Worm (Caenorhabditis elegans): Measurements from ENCODE around the gene ccm-3.

The ccm-3 gene

ce11 chrII:10608821-10609220, 1.7 kb upstream of the ccm-3 start:
- TF ChIP-seq aly-1 (tag; optimal IDR thresholded peaks at IDR 0.05): no peak
- TF ChIP-seq ama-1 (optimal IDR thresholded peaks at IDR 0.05): no peak
- no peak for TF ChIP-seq ceh-36 (tag; optimal IDR thresholded peaks at IDR 0.05)
- no peak for TF ChIP-seq pes-1 (GFP tag; IDR thresholded peaks at IDR 0.05)
- TF ChIP-seq tbx-37 (GFP tag; conservative IDR thresholded peaks at IDR 0.05): no peak
- TF ChIP-seq B0310.2 (tag; optimal IDR thresholded peaks at IDR 0.05): no peak
- no peak for TF ChIP-seq scrt-1 (GFP tag; IDR thresholded peaks at IDR 0.05)
- TF ChIP-seq flt-1 (GFP tag; IDR thresholded peaks at IDR 0.05): no peak
- no peak for TF ChIP-seq F13C5.2 (tag; optimal IDR thresholded peaks at IDR 0.05)
- TF ChIP-seq tbx-11 (GFP tag; IDR thresholded peaks at IDR 0.05): no peak
- no peak for TF ChIP-seq hmbx-1 (tag; optimal IDR thresholded peaks at IDR 0.05)

ce11 chrII:10605512-10605911, 1.6 kb downstream of the ccm-3 start, which contains the start of gene taf-13:
TSS of gene taf-13 (minus strand) at chrII:10605612.
- no peak for TF ChIP-seq sea-1 (GFP tag; conservative IDR thresholded peaks at IDR 0.05)
- no peak for TF ChIP-seq ama-1 (optimal IDR thresholded peaks at IDR 0.05)
- no peak for TF ChIP-seq B0310.2 (tag; optimal IDR thresholded peaks at IDR 0.05)
- no peak for TF ChIP-seq pes-1 (GFP tag; IDR thresholded peaks at IDR 0.05)
- no peak for TF ChIP-seq ceh-13 (GFP tag; optimal IDR thresholded peaks at IDR 0.05)
- no peak for TF ChIP-seq hmbx-1 (tag; optimal IDR thresholded peaks at IDR 0.05)
- no peak for TF ChIP-seq F13C5.2 (tag; optimal IDR thresholded peaks at IDR 0.05)
- TF ChIP-seq ceh-36 (tag; optimal IDR thresholded peaks at IDR 0.05): no peak
- TF ChIP-seq hmg-4 (GFP tag; optimal IDR thresholded peaks at IDR 0.05): no peak
- TF ChIP-seq aly-1 (tag; optimal IDR thresholded peaks at IDR 0.05): no peak
- no peak for TF ChIP-seq flt-1 (GFP tag; IDR thresholded peaks at IDR 0.05)
- no peak for TF ChIP-seq tbx-11 (GFP tag; IDR thresholded peaks at IDR 0.05)
- TF ChIP-seq tra-4 (tag; optimal IDR thresholded peaks at IDR 0.05): no peak
- TF ChIP-seq scrt-1 (GFP tag; IDR thresholded peaks at IDR 0.05): no peak
- TF ChIP-seq tbx-37 (GFP tag; conservative IDR thresholded peaks at IDR 0.05): no peak
- no peak for TF ChIP-seq hnd-1 (tag; optimal IDR thresholded peaks at IDR 0.05)
- TF ChIP-seq ets-7 (tag; optimal IDR thresholded peaks at IDR 0.05): no peak

- TF ChIP-seq ceh-36 (tag; optimal IDR thresholded peaks at IDR 0.05) (no peak), tbx-11 (GFP tag; IDR thresholded peaks at IDR 0.05) (no peak), ets-7 (tag; optimal IDR thresholded peaks at IDR 0.05) (no peak), sea-1 (GFP tag; conservative IDR thresholded peaks at IDR 0.05) (no peak), flt-1 (GFP tag; IDR thresholded peaks at IDR 0.05) (no peak), hmg-4 (GFP tag; optimal IDR thresholded peaks at IDR 0.05) (no peak), ceh-13 (GFP tag; optimal IDR thresholded peaks at IDR 0.05) (no peak), hmbx-1 (tag; optimal IDR thresholded peaks at IDR 0.05) (no peak), B0310.2 (tag; optimal IDR thresholded peaks at IDR 0.05) (no peak), tra-4 (tag; optimal IDR thresholded peaks at IDR 0.05) (no peak), hnd-1 (tag; optimal IDR thresholded peaks at IDR 0.05) (no peak), F13C5.2 (tag; optimal IDR thresholded peaks at IDR 0.05) (no peak), aly-1 (tag; optimal IDR thresholded peaks at IDR 0.05) (no peak), pes-1 (GFP tag; IDR thresholded peaks at IDR 0.05) (no peak), ama-1 (optimal IDR thresholded peaks at IDR 0.05) (no peak), tbx-37 (GFP tag; conservative IDR thresholded peaks at IDR 0.05) (no peak)
These were observed 3.5 kb downstream of the ccm-3 start for ce11 chrII:10603560-10603959.

- TF ChIP-seq ama-1 (optimal IDR thresholded peaks at IDR 0.05) (no peak), F13C5.2 (tag; optimal IDR thresholded peaks at IDR 0.05) (no peak), ceh-36 (tag; optimal IDR thresholded peaks at IDR 0.05) (no peak), hmg-4 (GFP tag; optimal IDR thresholded peaks at IDR 0.05) (no peak), tra-4 (tag; optimal IDR thresholded peaks at IDR 0.05) (no peak)
These were observed 4.9 kb downstream of the ccm-3 start, which contains the start of gene srv-2 for ce11 chrII:10602184-10602583. TSS of gene srv-2 (minus strand) at chrII:10602284.

ce11 chrII:10598970-10599369, 8.1 kb downstream of the ccm-3 start, which contains the start of gene C14A4.9:
TSS of gene C14A4.9 (plus strand) at chrII:10599337.
- TF ChIP-seq aly-1 (tag; optimal IDR thresholded peaks at IDR 0.05): no peak
- no peak for TF ChIP-seq pes-1 (GFP tag; IDR thresholded peaks at IDR 0.05)
- TF ChIP-seq hmg-4 (GFP tag; optimal IDR thresholded peaks at IDR 0.05): no peak
- no peak for TF ChIP-seq scrt-1 (GFP tag; IDR thresholded peaks at IDR 0.05)
- TF ChIP-seq ceh-36 (tag; optimal IDR thresholded peaks at IDR 0.05): no peak
- no peak for TF ChIP-seq hmbx-1 (tag; optimal IDR thresholded peaks at IDR 0.05)
- TF ChIP-seq sea-1 (GFP tag; conservative IDR thresholded peaks at IDR 0.05): no peak
- TF ChIP-seq tra-4 (tag; optimal IDR thresholded peaks at IDR 0.05): no peak
- TF ChIP-seq ama-1 (optimal IDR thresholded peaks at IDR 0.05): no peak
- no peak for TF ChIP-seq flt-1 (GFP tag; IDR thresholded peaks at IDR 0.05)
- TF ChIP-seq ets-7 (tag; optimal IDR thresholded peaks at IDR 0.05): no peak
- no peak for TF ChIP-seq tbx-11 (GFP tag; IDR thresholded peaks at IDR 0.05)
- TF ChIP-seq B0310.2 (tag; optimal IDR thresholded peaks at IDR 0.05): no peak
- TF ChIP-seq F13C5.2 (tag; optimal IDR thresholded peaks at IDR 0.05): no peak

ce11 chrII:10598039-10598438, 9.0 kb downstream of the ccm-3 start, which contains the start of gene C14A4.8:
TSS of gene C14A4.8 (minus strand) at chrII:10598139.
- TF ChIP-seq sea-1 (GFP tag; conservative IDR thresholded peaks at IDR 0.05): no peak
- TF ChIP-seq tbx-37 (GFP tag; conservative IDR thresholded peaks at IDR 0.05): no peak
- no peak for TF ChIP-seq scrt-1 (GFP tag; IDR thresholded peaks at IDR 0.05)
- TF ChIP-seq B0310.2 (tag; optimal IDR thresholded peaks at IDR 0.05): no peak
- TF ChIP-seq hmbx-1 (tag; optimal IDR thresholded peaks at IDR 0.05): no peak
- no peak for TF ChIP-seq ama-1 (optimal IDR thresholded peaks at IDR 0.05)
- no peak for TF ChIP-seq ceh-36 (tag; optimal IDR thresholded peaks at IDR 0.05)

- no peak for TF ChIP-seq hnd-1 (tag; optimal IDR thresholded peaks at IDR 0.05)
- TF ChIP-seq tbx-37 (GFP tag; conservative IDR thresholded peaks at IDR 0.05): no peak
- no peak for TF ChIP-seq tbx-11 (GFP tag; IDR thresholded peaks at IDR 0.05)
- no peak for TF ChIP-seq sea-1 (GFP tag; conservative IDR thresholded peaks at IDR 0.05)
- TF ChIP-seq ama-1 (optimal IDR thresholded peaks at IDR 0.05): no peak
- no peak for TF ChIP-seq tra-4 (tag; optimal IDR thresholded peaks at IDR 0.05)
- TF ChIP-seq scrt-1 (GFP tag; IDR thresholded peaks at IDR 0.05): no peak
- no peak for TF ChIP-seq F13C5.2 (tag; optimal IDR thresholded peaks at IDR 0.05)
- TF ChIP-seq hmg-4 (GFP tag; optimal IDR thresholded peaks at IDR 0.05): no peak
These were observed 10.6 kb downstream of the ccm-3 start, which contains the start of gene C14A4.7 for ce11 chrII:10596462-10596861. TSS of gene C14A4.7 (minus strand) at chrII:10596562.
